Worm (Caenorhabditis elegans): ENCODE data around the gene rpn-3.

rpn-3 gene

ce11 chrIII:8483853-8484252 is 36.7 kb downstream of the rpn-3 start, which contains the start of gene F42H10.3:
F42H10.3 (plus strand) TSS chrIII:8484153.
- no peak for TF ChIP-seq ceh-32 (tag; optimal IDR thresholded peaks at IDR 0.05; ENCODE audit: poor library complexity)
- TF ChIP-seq zip-11 (GFP tag; IDR thresholded peaks at IDR 0.05), result no peak
- TF ChIP-seq pha-4 (GFP tag; IDR thresholded peaks at IDR 0.05), result no peak
- no peak for TF ChIP-seq pha-4 (tag; optimal IDR thresholded peaks at IDR 0.05)
- no peak for TF ChIP-seq Y5F2A.4 (GFP tag; optimal IDR thresholded peaks at IDR 0.05)
- no peak for TF ChIP-seq lim-7 (GFP tag; IDR thresholded peaks at IDR 0.05)

ce11 chrIII:8490254-8490653 is 43.1 kb downstream of the rpn-3 start, which contains the start of the genes ess-2 and F42H10.2:
ess-2 (minus strand) TSS chrIII:8490352.
F42H10.2 (plus strand) TSS chrIII:8490620.
- TF ChIP-seq attf-4 (tag; optimal IDR thresholded peaks at IDR 0.05) (no peak), mes-2 (tag; optimal IDR thresholded peaks at IDR 0.05; ENCODE audit: poor library complexity, severe bottlenecking) (peak; percentile 43), daf-16 (GFP tag; optimal IDR thresholded peaks at IDR 0.05) (no peak), daf-16 (tag; optimal IDR thresholded peaks at IDR 0.05) (peak; percentile 27), jun-1 (tag; optimal IDR thresholded peaks at IDR 0.05) (no peak), mep-1 (tag; optimal IDR thresholded peaks at IDR 0.05) (peak; percentile 34), nhr-42 (GFP tag; IDR thresholded peaks at IDR 0.05) (no peak), T20F7.1 (GFP tag; optimal IDR thresholded peaks at IDR 0.05) (peak; percentile 97), lsy-2 (tag; optimal IDR thresholded peaks at IDR 0.05) (peak in 1 of 2 experiments; percentile 83), php-3 (GFP tag; IDR thresholded peaks at IDR 0.05) (no peak), ceh-20 (GFP tag; IDR thresholded peaks at IDR 0.05) (no peak), dve-1 (tag; optimal IDR thresholded peaks at IDR 0.05; ENCODE audit: insufficient read depth) (peak; percentile 53), hlh-30 (tag; optimal IDR thresholded peaks at IDR 0.05; ENCODE audit: insufficient read depth) (peak; percentile 26), nhr-77 (tag; optimal IDR thresholded peaks at IDR 0.05) (peak; percentile 1), dpl-1 (GFP tag; optimal IDR thresholded peaks at IDR 0.05) (peak; percentile 44), zfp-2 (tag; optimal IDR thresholded peaks at IDR 0.05) (no peak), lin-13 (GFP tag; optimal IDR thresholded peaks at IDR 0.05) (no peak), mdt-29 (GFP tag; IDR thresholded peaks at IDR 0.05) (no peak), nhr-6 (tag; optimal IDR thresholded peaks at IDR 0.05) (peak; percentile 4), hif-1 (tag; optimal IDR thresholded peaks at IDR 0.05) (peak in 1 of 2 experiments; percentile 1)

- no peak for TF ChIP-seq lim-7 (GFP tag; IDR thresholded peaks at IDR 0.05)
- no peak for TF ChIP-seq dve-1 (tag; optimal IDR thresholded peaks at IDR 0.05; ENCODE audit: insufficient read depth)
- no peak for TF ChIP-seq T26A8.4 (GFP tag; IDR thresholded peaks at IDR 0.05)
- no peak for TF ChIP-seq mep-1 (tag; optimal IDR thresholded peaks at IDR 0.05)
- TF ChIP-seq nhr-102 (tag; optimal IDR thresholded peaks at IDR 0.05), result no peak
- TF ChIP-seq zip-2 (tag; optimal IDR thresholded peaks at IDR 0.05), result no peak
- TF ChIP-seq ces-1 (GFP tag; optimal IDR thresholded peaks at IDR 0.05), result no peak
- no peak for TF ChIP-seq pqm-1 (tag; optimal IDR thresholded peaks at IDR 0.05)
- no peak for TF ChIP-seq unc-39 (tag; optimal IDR thresholded peaks at IDR 0.05)
- TF ChIP-seq lin-1 (GFP tag; IDR thresholded peaks at IDR 0.05), result no peak
- TF ChIP-seq mxl-3 (GFP tag; optimal IDR thresholded peaks at IDR 0.05), result no peak
- no peak for TF ChIP-seq lsy-2 (tag; optimal IDR thresholded peaks at IDR 0.05)
- TF ChIP-seq snpc-1.2 (GFP tag; IDR thresholded peaks at IDR 0.05), result no peak
- no peak for TF ChIP-seq zag-1 (tag; optimal IDR thresholded peaks at IDR 0.05)
- TF ChIP-seq aha-1 (tag), result no peak
- no peak for TF ChIP-seq nhr-42 (GFP tag; IDR thresholded peaks at IDR 0.05)
Measured at ce11 chrIII:8491945-8492344, 44.8 kb downstream of the rpn-3 start.

- no peak for TF ChIP-seq ztf-11 (tag; optimal IDR thresholded peaks at IDR 0.05)
- TF ChIP-seq sdz-12 (GFP tag; optimal IDR thresholded peaks at IDR 0.05), result no peak
- no peak for TF ChIP-seq hlh-11 (tag; optimal IDR thresholded peaks at IDR 0.05)
- TF ChIP-seq nhr-77 (tag; optimal IDR thresholded peaks at IDR 0.05), result no peak
- no peak for TF ChIP-seq lin-1 (GFP tag; IDR thresholded peaks at IDR 0.05)
- no peak for TF ChIP-seq hif-1 (tag; optimal IDR thresholded peaks at IDR 0.05)
- no peak for TF ChIP-seq lin-38 (GFP tag; IDR thresholded peaks at IDR 0.05)
- no peak for TF ChIP-seq ZK546.5 (tag; optimal IDR thresholded peaks at IDR 0.05)
- TF ChIP-seq hmg-1.1 (GFP tag; IDR thresholded peaks at IDR 0.05), result no peak
- no peak for TF ChIP-seq vab-7 (GFP tag; IDR thresholded peaks at IDR 0.05)
- no peak for TF ChIP-seq F26F4.8 (GFP tag; conservative IDR thresholded peaks at IDR 0.05)
- no peak for TF ChIP-seq Y75B8A.6 (GFP tag; IDR thresholded peaks at IDR 0.05)
- TF ChIP-seq pha-4 (GFP tag; IDR thresholded peaks at IDR 0.05), result no peak
- no peak for TF ChIP-seq pha-4 (tag; optimal IDR thresholded peaks at IDR 0.05)
- no peak for TF ChIP-seq nhr-111 (GFP tag; optimal IDR thresholded peaks at IDR 0.05)
- no peak for TF ChIP-seq lin-39 (tag; optimal IDR thresholded peaks at IDR 0.05)
- TF ChIP-seq hlh-30 (tag; optimal IDR thresholded peaks at IDR 0.05; ENCODE audit: insufficient read depth), result no peak
Measured at ce11 chrIII:8494708-8495107, 47.6 kb downstream of the rpn-3 start, which contains the start of gene pac-1. pac-1 (plus strand) TSS chrIII:8495008.
